Worm (Caenorhabditis elegans) whole organism, midembryonic: ENCODE measurements around the gene idpc-5.
A peak's percentile ranks its signal among the peaks of the same experiment; 100 is the strongest.

ENCODE experiments used
- T22C8.4 ChIP-seq: fragments of 200-800 bp; sonication (Bioruptor generic); IDR thresholded peaks from 2 replicates; pipeline ENCODE4 v1.3.6; 2022; ENCODE audit warnings: missing genetic modification characterization, missing compliant biosample characterization
- cog-1 ChIP-seq: sonication (generic microtip); optimal IDR thresholded peaks from 2 replicates; lab custom pipeline; 2016; ENCODE audit warnings: missing genetic modification characterization, missing compliant biosample characterization
- flt-1 ChIP-seq: fragments of 200-800 bp; sonication (Bioruptor generic); IDR thresholded peaks from 2 replicates; pipeline ENCODE4 v1.3.6; 2022; ENCODE audit warnings: missing genetic modification characterization, missing compliant biosample characterization
- klf-2 ChIP-seq: fragments of 200-800 bp; sonication (Bioruptor generic); conservative IDR thresholded peaks from 2 replicates; pipeline ENCODE4 v1.3.6; 2022; ENCODE audit warnings: missing genetic modification reagents, missing genetic modification characterization, missing compliant biosample characterization
- med-1 ChIP-seq: sonication (generic microtip); optimal IDR thresholded peaks from 2 replicates; lab custom pipeline; 2017; ENCODE audit warnings: missing genetic modification characterization, mild to moderate bottlenecking, missing compliant biosample characterization, antibody characterized with exemption, missing genetic modification reagents; ENCODE audit not compliant: insufficient read depth
- ref-1 ChIP-seq: fragments of 200-800 bp; sonication (Bioruptor generic); conservative IDR thresholded peaks from 2 replicates; pipeline ENCODE4 v1.3.6; 2022; ENCODE audit warnings: missing genetic modification reagents, missing genetic modification characterization, missing compliant biosample characterization
- tab-1 ChIP-seq: fragments of 200-800 bp; sonication (Bioruptor generic); IDR thresholded peaks from 2 replicates; pipeline ENCODE4 v1.3.6; 2022; ENCODE audit warnings: missing genetic modification characterization, missing compliant biosample characterization
- ztf-23 ChIP-seq: fragments of 200-800 bp; sonication (Bioruptor generic); IDR thresholded peaks from 2 replicates; pipeline ENCODE4 v1.3.6; 2022; ENCODE audit warnings: missing genetic modification reagents, missing genetic modification characterization, missing compliant biosample characterization
- ztf-29 ChIP-seq: fragments of 200-800 bp; sonication (Bioruptor generic); IDR thresholded peaks from 2 replicates; pipeline ENCODE4 v1.3.6; 2022; ENCODE audit warnings: missing genetic modification reagents, missing genetic modification characterization, missing compliant biosample characterization

idpc-5 gene

DNA sequence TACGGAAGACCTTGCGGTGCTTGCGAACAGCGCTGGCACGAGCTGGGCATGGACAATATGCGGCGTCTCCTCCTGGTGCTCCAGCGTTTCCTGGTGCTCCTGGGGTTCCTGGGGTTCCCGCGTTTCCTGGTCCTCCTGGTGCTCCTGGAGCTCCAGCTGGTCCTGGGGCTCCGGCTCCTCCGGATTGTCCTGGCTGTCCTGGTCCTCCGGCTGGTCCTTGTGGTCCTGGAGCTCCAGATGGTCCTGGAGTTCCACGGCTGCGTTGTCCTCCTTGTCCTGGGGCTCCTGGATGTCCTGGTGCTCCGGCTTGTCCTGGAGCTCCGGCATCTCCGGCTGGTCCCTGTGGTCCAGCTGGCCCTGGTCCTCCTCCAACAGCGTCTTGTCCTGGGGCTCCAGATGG, 9.6 kb upstream of the idpc-5 start:
- TF ChIP-seq T22C8.4 (GFP tag; lab: Robert Waterston, UW) (no peak), ztf-23 (GFP tag; lab: Robert Waterston, UW) (no peak), ztf-29 (GFP tag; lab: Robert Waterston, UW) (no peak), flt-1 (no peak), ref-1 (no peak), tab-1 (GFP tag; lab: Robert Waterston, UW) (no peak), cog-1 (no peak), med-1 (no peak), klf-2 (GFP tag; lab: Robert Waterston, UW) (no peak)

DNA sequence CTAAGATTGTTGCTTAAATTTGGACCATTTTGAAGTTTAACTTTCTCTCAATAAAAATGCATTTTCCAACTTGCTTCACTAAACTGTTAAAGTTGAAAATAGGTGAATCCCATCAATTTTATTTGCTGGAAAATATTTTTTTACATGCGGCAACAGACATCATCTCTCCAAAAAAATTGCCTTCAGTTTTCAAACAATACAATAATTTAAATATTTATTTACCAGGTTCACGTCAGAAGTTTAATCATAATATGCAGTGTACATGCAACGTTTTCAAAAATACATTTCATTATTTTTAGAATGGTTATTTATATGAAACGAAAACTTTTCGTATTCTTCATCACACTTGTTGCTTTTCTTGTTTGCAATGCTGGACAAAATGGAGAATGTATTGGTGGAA, 8.2 kb upstream of the idpc-5 start, which contains the start of gene T06E4.5:
TSS of gene T06E4.5 (plus strand) at position 301 of the 400 bp plus-strand sequence.
- TF ChIP-seq ztf-29 (GFP tag; lab: Robert Waterston, UW) (no peak), klf-2 (GFP tag; lab: Robert Waterston, UW) (no peak), ztf-23 (GFP tag; lab: Robert Waterston, UW) (no peak)

DNA sequence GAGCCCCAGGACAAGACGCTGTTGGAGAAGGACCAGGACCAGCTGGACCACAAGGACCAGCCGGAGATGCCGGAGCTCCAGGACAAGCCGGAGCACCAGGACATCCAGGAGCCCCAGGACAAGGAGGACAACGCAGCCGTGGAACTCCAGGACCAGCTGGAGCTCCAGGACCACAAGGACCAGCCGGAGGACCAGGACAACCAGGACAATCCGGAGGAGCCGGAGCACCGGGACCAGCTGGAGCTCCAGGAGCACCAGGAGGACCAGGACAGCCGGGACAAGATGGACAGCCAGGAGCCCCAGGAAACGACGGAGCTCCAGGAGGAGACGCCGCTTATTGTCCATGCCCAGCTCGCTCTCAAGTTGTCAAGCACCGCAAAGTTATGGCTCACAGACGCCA, 7.8 kb upstream of the idpc-5 start:
- TF ChIP-seq ztf-29 (GFP tag; lab: Robert Waterston, UW) (no peak), flt-1 (no peak), cog-1 (no peak), klf-2 (GFP tag; lab: Robert Waterston, UW) (no peak), T22C8.4 (GFP tag; lab: Robert Waterston, UW) (no peak), med-1 (no peak), ztf-23 (GFP tag; lab: Robert Waterston, UW) (no peak), ref-1 (no peak), tab-1 (GFP tag; lab: Robert Waterston, UW) (no peak)

DNA sequence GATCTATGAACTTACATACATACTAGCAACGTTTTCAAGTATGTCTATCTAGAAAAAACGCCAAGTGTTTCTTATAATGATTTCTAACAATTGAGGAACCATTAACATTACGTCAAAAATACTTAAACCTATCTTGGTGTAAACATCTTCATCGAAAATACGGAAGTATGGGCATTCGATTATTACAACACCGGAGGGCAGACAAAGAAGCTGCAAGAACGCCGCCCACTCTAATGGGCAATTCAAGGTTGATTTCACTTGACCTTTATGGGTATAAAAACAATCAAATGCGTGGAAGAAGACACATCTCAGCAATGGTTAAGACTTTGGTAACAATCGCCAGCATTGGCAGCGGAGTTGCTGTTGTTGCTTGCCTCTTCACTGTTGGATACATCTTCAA, 6.9 kb upstream of the idpc-5 start, which contains the start of gene col-146:
TSS of gene col-146 (plus strand) at position 301 of the 400 bp plus-strand sequence.
- TF ChIP-seq ztf-29 (GFP tag; lab: Robert Waterston, UW) = no peak
- TF ChIP-seq tab-1 (GFP tag; lab: Robert Waterston, UW) = no peak
- no peak for TF ChIP-seq flt-1
- TF ChIP-seq ztf-23 (GFP tag; lab: Robert Waterston, UW) = no peak
- TF ChIP-seq klf-2 (GFP tag; lab: Robert Waterston, UW) = no peak
- no peak for TF ChIP-seq T22C8.4 (GFP tag; lab: Robert Waterston, UW)
- TF ChIP-seq ref-1 = no peak
- no peak for TF ChIP-seq cog-1
- no peak for TF ChIP-seq med-1

DNA sequence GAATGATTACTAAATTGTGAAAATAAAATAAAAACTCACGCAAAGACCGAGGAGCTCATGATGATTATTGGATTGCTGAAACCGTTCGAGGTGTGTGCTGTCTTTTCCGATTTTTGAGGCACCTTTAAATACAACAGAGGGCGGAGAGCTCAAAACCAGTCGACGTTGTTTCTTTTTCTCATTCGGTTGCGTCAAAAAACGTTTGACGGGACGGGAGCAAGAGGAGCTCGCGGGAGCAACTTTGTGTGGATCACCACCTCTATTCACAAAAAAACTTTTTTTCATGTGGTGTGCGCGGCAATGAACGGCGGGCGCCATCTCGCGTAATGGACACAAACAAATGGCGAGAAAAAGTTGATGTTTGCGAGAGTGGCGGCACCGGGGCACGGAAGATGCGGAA, 6.4 kb upstream of the idpc-5 start, which contains the start of gene idpc-3:
TSS of gene idpc-3 (minus strand) at position 101 of the 400 bp plus-strand sequence.
- TF ChIP-seq med-1 (no peak), ref-1 (no peak), flt-1 (no peak), tab-1 (GFP tag; lab: Robert Waterston, UW) (no peak), T22C8.4 (GFP tag; lab: Robert Waterston, UW) (no peak), ztf-23 (GFP tag; lab: Robert Waterston, UW) (no peak), ztf-29 (GFP tag; lab: Robert Waterston, UW) (no peak), cog-1 (no peak), klf-2 (GFP tag; lab: Robert Waterston, UW) (no peak)

DNA sequence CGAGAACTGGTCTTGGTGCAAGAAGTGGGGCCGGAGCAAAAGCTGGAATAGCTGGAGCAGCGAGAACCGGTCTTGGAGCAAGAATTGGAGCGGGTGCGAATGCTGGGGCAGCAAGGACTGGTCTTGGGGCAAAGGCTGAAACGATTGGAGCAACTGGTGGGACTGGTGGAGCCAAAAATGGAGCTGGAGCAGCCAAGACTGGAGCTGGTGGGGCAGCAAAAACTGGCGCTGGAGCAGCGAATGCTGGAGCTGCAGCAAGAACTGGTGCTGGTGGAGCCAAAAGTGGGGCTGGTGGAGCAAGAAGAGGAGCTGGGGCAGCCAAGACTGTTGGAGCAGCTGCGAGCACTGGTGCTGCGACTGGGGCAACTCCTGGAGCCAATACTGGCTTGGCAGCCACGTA, 5.9 kb upstream of the idpc-5 start:
- TF ChIP-seq ztf-29 (GFP tag; lab: Robert Waterston, UW) (no peak), klf-2 (GFP tag; lab: Robert Waterston, UW) (no peak), ref-1 (no peak), cog-1 (no peak), ztf-23 (GFP tag; lab: Robert Waterston, UW) (no peak), T22C8.4 (GFP tag; lab: Robert Waterston, UW) (no peak), flt-1 (no peak), tab-1 (GFP tag; lab: Robert Waterston, UW) (no peak), med-1 (no peak)

DNA sequence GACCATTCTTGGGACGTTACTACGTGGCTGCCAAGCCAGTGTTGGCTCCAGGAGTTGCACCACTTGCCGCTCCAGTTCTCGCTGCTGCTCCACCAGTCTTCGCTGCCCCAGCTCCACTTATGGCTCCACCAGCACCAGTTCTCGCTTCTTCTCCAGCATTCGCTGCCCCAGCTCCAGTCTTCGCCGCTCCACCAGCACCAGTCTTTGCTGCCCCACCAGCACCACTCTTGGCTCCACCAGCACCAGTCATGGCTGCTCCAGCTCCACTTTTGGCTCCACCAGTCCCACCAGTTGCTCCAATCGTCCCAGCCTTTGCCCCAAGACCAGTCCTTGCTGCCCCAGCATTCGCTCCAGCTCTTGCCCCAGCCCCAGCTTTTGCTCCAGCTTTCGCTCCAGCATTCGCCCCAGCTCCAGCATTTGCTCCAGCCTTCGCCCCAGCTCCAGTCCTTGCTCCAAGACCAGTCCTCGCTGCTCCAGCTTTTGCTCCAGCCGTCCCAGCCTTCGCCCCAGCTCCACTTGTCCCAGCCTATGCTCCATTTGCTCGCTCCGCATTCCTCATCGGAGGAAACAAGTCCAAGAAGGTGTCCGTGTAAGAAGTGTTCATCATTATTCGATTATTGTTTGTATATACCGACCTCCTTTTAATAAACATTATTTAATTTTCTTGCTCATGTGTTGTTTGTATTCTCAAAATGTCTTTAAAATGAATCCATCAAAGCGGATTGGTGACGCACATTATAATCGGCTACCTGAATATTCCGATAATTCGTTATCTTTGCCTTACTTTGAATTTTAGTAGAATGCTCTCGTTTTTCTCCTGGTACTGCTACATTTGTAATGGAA, 3.1 kb upstream of the idpc-5 start, which contains the start of gene T06E4.7:
TSS of gene T06E4.7 (plus strand) at position 793 of the 843 bp plus-strand sequence.
- TF ChIP-seq klf-2 (GFP tag; lab: Robert Waterston, UW) (no peak), tab-1 (GFP tag; lab: Robert Waterston, UW) (no peak; the same call in 1 of the 2 replicates), cog-1 (no peak), ztf-23 (GFP tag; lab: Robert Waterston, UW) (no peak), ztf-29 (GFP tag; lab: Robert Waterston, UW) (no peak), T22C8.4 (GFP tag; lab: Robert Waterston, UW) (no peak), flt-1 (no peak), ref-1 (no peak), med-1 (no peak)

DNA sequence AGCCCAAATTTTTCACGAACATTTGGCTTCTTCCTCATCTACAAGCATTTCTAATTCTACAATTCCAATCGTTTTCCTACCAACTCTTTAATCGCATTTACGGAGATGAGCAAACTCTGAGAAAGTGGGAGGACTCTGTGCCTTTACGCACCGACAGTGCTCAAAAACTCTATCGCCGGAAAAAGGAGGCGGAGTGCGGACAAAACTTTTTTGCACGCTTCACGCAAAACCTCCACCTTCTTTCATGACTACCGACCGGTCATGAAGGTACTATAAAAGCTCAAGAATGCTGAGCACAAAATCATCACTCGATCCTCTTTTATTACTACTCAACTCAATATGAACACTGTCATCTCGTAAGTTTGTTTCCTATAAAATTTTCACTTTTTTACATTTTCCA, 2.4 kb upstream of the idpc-5 start, which contains the start of gene idpc-4:
TSS of gene idpc-4 (plus strand) at position 301 of the 400 bp plus-strand sequence.
- TF ChIP-seq cog-1 (no peak), T22C8.4 (GFP tag; lab: Robert Waterston, UW) (no peak), flt-1 (no peak), med-1 (no peak), ztf-23 (GFP tag; lab: Robert Waterston, UW) (no peak), klf-2 (GFP tag; lab: Robert Waterston, UW) (no peak), ztf-29 (GFP tag; lab: Robert Waterston, UW) (no peak)

DNA sequence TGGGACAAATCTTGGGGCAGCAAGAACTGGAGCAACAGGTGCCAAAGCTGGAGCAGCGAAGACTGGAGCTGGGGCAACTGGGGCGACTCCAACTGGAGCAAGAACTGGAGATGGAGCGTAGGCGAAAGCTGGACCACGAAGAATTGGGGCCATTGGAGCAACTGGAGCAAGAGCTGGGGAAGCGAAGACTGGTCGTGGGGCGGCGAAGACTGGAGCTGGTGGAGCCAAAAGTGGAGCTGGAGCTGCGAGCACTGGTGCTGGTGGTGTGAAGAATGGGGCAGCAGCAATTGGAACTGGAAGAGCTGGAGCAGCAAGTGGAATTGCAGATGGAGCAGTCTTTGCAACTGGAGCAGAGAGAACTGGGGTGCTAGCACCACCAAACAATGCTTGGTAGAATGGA, 396 bp downstream of the idpc-5 start:
- 0 out of 2 replicates have a peak, but pooled peaks have one; percentile 30 for TF ChIP-seq ztf-23 (GFP tag; lab: Robert Waterston, UW)

DNA sequence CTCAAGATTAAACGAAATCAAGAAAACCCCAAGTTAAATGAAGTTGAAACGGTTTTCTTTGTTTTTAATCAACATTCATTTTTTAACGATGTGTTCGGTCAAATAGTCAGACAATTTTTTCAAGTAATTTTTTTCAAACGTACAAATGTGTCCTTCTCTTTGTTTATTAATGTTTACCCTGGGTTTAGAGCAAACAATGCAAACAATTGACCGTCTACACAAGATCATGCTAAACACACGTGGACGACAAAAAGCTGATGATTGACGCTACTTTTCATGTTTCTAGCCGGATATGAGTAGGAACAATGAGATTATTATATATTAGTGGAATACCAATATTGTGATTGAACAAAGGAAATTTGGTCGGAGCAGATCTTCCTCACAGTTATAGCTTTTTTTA, 1.3 kb downstream of the idpc-5 start:
- TF ChIP-seq cog-1 = no peak
- TF ChIP-seq ztf-29 (GFP tag; lab: Robert Waterston, UW) = no peak
- no peak for TF ChIP-seq ztf-23 (GFP tag; lab: Robert Waterston, UW)
- TF ChIP-seq ref-1 = no peak
- no peak for TF ChIP-seq klf-2 (GFP tag; lab: Robert Waterston, UW)
- TF ChIP-seq tab-1 (GFP tag; lab: Robert Waterston, UW) = no peak
- TF ChIP-seq flt-1 = no peak
- no peak for TF ChIP-seq T22C8.4 (GFP tag; lab: Robert Waterston, UW)
- no peak for TF ChIP-seq med-1
